Worm (Caenorhabditis elegans): ENCODE data around the gene srg-46.
A peak's percentile ranks its signal among the peaks of the same experiment; 100 is the strongest.

DNA sequence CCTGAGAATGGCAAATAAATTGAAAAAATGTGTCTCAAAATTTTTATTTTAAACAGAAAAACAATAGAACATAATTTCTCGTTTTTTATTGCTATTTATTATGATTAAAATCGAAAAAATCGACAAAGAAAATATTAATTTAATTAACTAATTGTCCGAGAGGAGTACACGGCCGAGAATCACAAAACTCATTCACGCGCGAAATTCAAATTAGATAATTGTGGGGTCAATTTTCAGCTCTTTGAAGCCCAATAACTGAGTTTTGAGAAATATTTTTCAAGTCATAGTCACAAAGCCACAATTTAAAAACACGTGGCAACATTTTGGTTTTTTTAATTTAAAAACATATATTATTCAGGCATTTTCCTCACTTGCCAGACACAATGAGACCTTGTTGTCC lies 45.6 kb downstream of the srg-46 start:
- TF ChIP-seq aly-2 (tag; optimal IDR thresholded peaks at IDR 0.05) (no peak), dsc-1 (tag; optimal IDR thresholded peaks at IDR 0.05) (peak; percentile 26), jun-1 (tag; optimal IDR thresholded peaks at IDR 0.05) (no peak), nhr-12 (tag; optimal IDR thresholded peaks at IDR 0.05) (no peak), fos-1 (tag; optimal IDR thresholded peaks at IDR 0.05) (no peak), egl-27 (tag; optimal IDR thresholded peaks at IDR 0.05) (no peak), mab-9 (GFP tag; IDR thresholded peaks at IDR 0.05) (no peak), snpc-4 (tag; optimal IDR thresholded peaks at IDR 0.05) (no peak), lin-15B (tag; optimal IDR thresholded peaks at IDR 0.05) (no peak), ces-1 (GFP tag; optimal IDR thresholded peaks at IDR 0.05) (no peak), nhr-76 (tag; optimal IDR thresholded peaks at IDR 0.05) (no peak)

Data from whole organism, L1 larva.